Worm (Caenorhabditis elegans): ENCODE measurements around the gene cyp-33A1.
A peak's percentile ranks its signal among the peaks of the same experiment; 100 is the strongest.

Gene cyp-33A1

ce11 chrV:7716034-7716433 lies 34.8 kb upstream of the cyp-33A1 start, which contains the start of gene ZK105.12:
ZK105.12 (minus strand) TSS chrV:7716134.
- no peak for TF ChIP-seq ZK337.2 (GFP tag; IDR thresholded peaks at IDR 0.05)
- no peak for TF ChIP-seq spr-3 (GFP tag; optimal IDR thresholded peaks at IDR 0.05)

- TF ChIP-seq Y5F2A.4 (GFP tag; optimal IDR thresholded peaks at IDR 0.05) (no peak), skn-1 (tag; optimal IDR thresholded peaks at IDR 0.05) (no peak), madf-5 (GFP tag; IDR thresholded peaks at IDR 0.05) (no peak), lin-13 (GFP tag; optimal IDR thresholded peaks at IDR 0.05) (no peak), mdt-29 (GFP tag; IDR thresholded peaks at IDR 0.05) (no peak), daf-16 (GFP tag; optimal IDR thresholded peaks at IDR 0.05) (peak in 1 of 2 experiments; percentile 3), daf-16 (tag; optimal IDR thresholded peaks at IDR 0.05) (no peak)
Measured at ce11 chrV:7713691-7714090, 32.4 kb upstream of the cyp-33A1 start, which contains the start of gene ZK105.1. ZK105.1 (plus strand) TSS chrV:7713991.

ce11 chrV:7713072-7713471 lies 31.8 kb upstream of the cyp-33A1 start, which contains the start of gene ZK105.13:
ZK105.13 (minus strand) TSS chrV:7713172.
- TF ChIP-seq mdl-1 (tag; optimal IDR thresholded peaks at IDR 0.05) (no peak), nhr-10 (tag; optimal IDR thresholded peaks at IDR 0.05) (no peak), nhr-25 (tag; optimal IDR thresholded peaks at IDR 0.05; ENCODE audit: borderline replicate concordance, insufficient read depth) (no peak), hlh-11 (tag; optimal IDR thresholded peaks at IDR 0.05) (no peak), Y48G9A.11 (GFP tag; IDR thresholded peaks at IDR 0.05) (no peak), arid-1 (GFP tag; conservative IDR thresholded peaks at IDR 0.05) (no peak), ZK337.2 (GFP tag; IDR thresholded peaks at IDR 0.05) (no peak), egl-43 (GFP tag; IDR thresholded peaks at IDR 0.05) (no peak), nhr-111 (GFP tag; optimal IDR thresholded peaks at IDR 0.05) (no peak), zfp-3 (GFP tag; conservative IDR thresholded peaks at IDR 0.05) (no peak), dve-1 (tag; optimal IDR thresholded peaks at IDR 0.05; ENCODE audit: insufficient read depth) (no peak), vab-7 (GFP tag; IDR thresholded peaks at IDR 0.05) (no peak), D1046.2 (GFP tag; IDR thresholded peaks at IDR 0.05) (no peak), ztf-11 (tag; optimal IDR thresholded peaks at IDR 0.05) (no peak), F37D6.2 (tag; optimal IDR thresholded peaks at IDR 0.05) (no peak)

ce11 chrV:7708525-7708924 lies 27.3 kb upstream of the cyp-33A1 start, which contains the start of gene ZK105.11:
ZK105.11 (minus strand) TSS chrV:7708625.
- TF ChIP-seq nhr-41 (GFP tag; IDR thresholded peaks at IDR 0.05), result no peak
- TF ChIP-seq ama-1 (optimal IDR thresholded peaks at IDR 0.05), result no peak
- no peak for TF ChIP-seq daf-12 (tag; optimal IDR thresholded peaks at IDR 0.05)
- TF ChIP-seq unc-39 (tag; optimal IDR thresholded peaks at IDR 0.05), result no peak
- TF ChIP-seq F37D6.2 (tag; optimal IDR thresholded peaks at IDR 0.05), result no peak
- no peak for TF ChIP-seq lin-1 (GFP tag; IDR thresholded peaks at IDR 0.05)
- TF ChIP-seq dmd-8 (GFP tag; IDR thresholded peaks at IDR 0.05), result no peak
- TF ChIP-seq T26A8.4 (GFP tag; IDR thresholded peaks at IDR 0.05), result no peak
- TF ChIP-seq unc-130 (GFP tag; optimal IDR thresholded peaks at IDR 0.05), result no peak
- no peak for TF ChIP-seq ceh-28 (tag; optimal IDR thresholded peaks at IDR 0.05)
- no peak for TF ChIP-seq D1046.2 (GFP tag; IDR thresholded peaks at IDR 0.05)
- no peak for TF ChIP-seq cey-2 (tag; optimal IDR thresholded peaks at IDR 0.05; ENCODE audit: borderline replicate concordance, insufficient read depth)

ce11 chrV:7705316-7705715 lies 24.1 kb upstream of the cyp-33A1 start, which contains the start of gene srw-3:
srw-3 (plus strand) TSS chrV:7705616.
- TF ChIP-seq unc-62 (GFP tag; optimal IDR thresholded peaks at IDR 0.05 in 1 of 2) (no peak), unc-62 (tag; optimal IDR thresholded peaks at IDR 0.05) (no peak), dmd-6 (GFP tag; IDR thresholded peaks at IDR 0.05) (no peak), attf-4 (tag; optimal IDR thresholded peaks at IDR 0.05) (no peak), zfp-3 (GFP tag; conservative IDR thresholded peaks at IDR 0.05) (no peak), vab-7 (GFP tag; IDR thresholded peaks at IDR 0.05) (no peak), lin-15B (tag; optimal IDR thresholded peaks at IDR 0.05) (no peak), ceh-32 (tag; optimal IDR thresholded peaks at IDR 0.05; ENCODE audit: poor library complexity) (no peak), rbr-2 (tag; optimal IDR thresholded peaks at IDR 0.05) (no peak), Y105C5A.15 (GFP tag; IDR thresholded peaks at IDR 0.05) (no peak), nhr-11 (tag; optimal IDR thresholded peaks at IDR 0.05) (no peak), ZK546.5 (tag; optimal IDR thresholded peaks at IDR 0.05) (no peak), cey-2 (tag; optimal IDR thresholded peaks at IDR 0.05; ENCODE audit: borderline replicate concordance, insufficient read depth) (no peak), spr-3 (GFP tag; optimal IDR thresholded peaks at IDR 0.05) (no peak), fos-1 (tag; optimal IDR thresholded peaks at IDR 0.05) (no peak), ceh-44 (GFP tag; IDR thresholded peaks at IDR 0.05) (no peak)
